Worm (Caenorhabditis elegans) whole organism, L1 larva: ENCODE results near the gene ceh-48.
A peak's percentile ranks its signal among the peaks of the same experiment; 100 is the strongest.

Source experiments
- C04F5.9 ChIP-seq: sonication (generic microtip); optimal IDR thresholded peaks from 2 replicates; lab custom pipeline; 2016; ENCODE audit warnings: missing genetic modification characterization, missing compliant biosample characterization
- C34B4.2 ChIP-seq: sonication (generic microtip); optimal IDR thresholded peaks from 2 replicates; lab custom pipeline; 2017; ENCODE audit warnings: mild to moderate bottlenecking, missing genetic modification characterization, missing compliant biosample characterization
- F16B12.6 ChIP-seq: fragments of 150-350 bp; optimal IDR thresholded peaks from 2 replicates; lab custom pipeline; 2014; ENCODE audit warnings: missing biosample characterization, missing genetic modification characterization
- Y116A8C.19 ChIP-seq: sonication (generic microtip); optimal IDR thresholded peaks from 2 replicates; lab custom pipeline; 2016; ENCODE audit warnings: missing compliant biosample characterization, missing genetic modification characterization, borderline replicate concordance
- alr-1 ChIP-seq: fragments of 200-800 bp; sonication (Bioruptor generic); optimal IDR thresholded peaks from 2 replicates; lab custom pipeline; 2018; ENCODE audit warnings: borderline replicate concordance, mild to moderate bottlenecking, missing genetic modification characterization, missing compliant biosample characterization
- blmp-1 ChIP-seq: fragments of 150-350 bp; optimal IDR thresholded peaks from 2 replicates; lab custom pipeline; 2014; ENCODE audit warnings: missing biosample characterization, missing genetic modification characterization
- dsc-1 ChIP-seq: sonication (generic microtip); optimal IDR thresholded peaks from 2 replicates; lab custom pipeline; 2016; ENCODE audit warnings: mild to moderate bottlenecking, missing genetic modification characterization, missing compliant biosample characterization
- efl-1 ChIP-seq, 4 experiments: fragments of 150-350 bp; optimal IDR thresholded peaks in 3 of 4; peaks in 1 of 4; 1 replicate in 1 of 4; 2 replicates in 3 of 4; lab custom pipeline; 2014; ENCODE audit warnings: missing biosample characterization in 2 of 4, missing genetic modification characterization in 2 of 4, missing genetic modification reagents in 2 of 4
- efl-3 ChIP-seq: fragments of 200-800 bp; sonication (Bioruptor generic); optimal IDR thresholded peaks from 2 replicates; lab custom pipeline; 2018; ENCODE audit warnings: mild to moderate bottlenecking, missing genetic modification characterization, missing compliant biosample characterization
- egl-13 ChIP-seq: sonication (generic microtip); optimal IDR thresholded peaks from 2 replicates; lab custom pipeline; 2016; ENCODE audit warnings: missing genotype, missing genetic modification reagents, missing genetic modification characterization, missing compliant biosample characterization
- egl-27 ChIP-seq, 2 experiments: fragments of 150-350 bp in 1 of 2; sonication (generic microtip); optimal IDR thresholded peaks; 3 replicates each; lab custom pipeline; 2017 to 2018; ENCODE audit warnings: missing biosample characterization in 2 of 2, missing genetic modification characterization in 2 of 2, missing genetic modification reagents in 2 of 2
- elt-3 ChIP-seq, 6 experiments: fragments of 150-350 bp in 1 of 6; sonication (generic microtip); optimal IDR thresholded peaks; 2 replicates each; lab custom pipeline; 2017 to 2018; ENCODE audit warnings: missing biosample characterization in 6 of 6, missing genetic modification characterization in 6 of 6, inconsistent platforms in 1 of 6
- ets-5 ChIP-seq: fragments of 200-800 bp; sonication (Bioruptor generic); IDR thresholded peaks from 2 replicates; pipeline ENCODE4 v1.3.6; 2022; ENCODE audit warnings: missing genetic modification characterization, missing compliant biosample characterization
- fkh-10 ChIP-seq: sonication (generic microtip); optimal IDR thresholded peaks from 2 replicates; lab custom pipeline; 2017; ENCODE audit warnings: missing biosample characterization, missing genetic modification reagents, missing genetic modification characterization
- fkh-4 ChIP-seq: sonication (generic microtip); optimal IDR thresholded peaks from 2 replicates; lab custom pipeline; 2016; ENCODE audit warnings: missing compliant biosample characterization, missing genetic modification characterization, borderline replicate concordance
- fos-1 ChIP-seq: fragments of 150-350 bp; optimal IDR thresholded peaks from 2 replicates; lab custom pipeline; 2014; ENCODE audit warnings: missing biosample characterization, missing genetic modification characterization
- irx-1 ChIP-seq: sonication (generic microtip); optimal IDR thresholded peaks from 2 replicates; lab custom pipeline; 2016; ENCODE audit warnings: missing genetic modification characterization, missing compliant biosample characterization
- isw-1 ChIP-seq: fragments of 200-800 bp; sonication (Bioruptor generic); IDR thresholded peaks from 2 replicates; pipeline ENCODE4 v1.3.6; 2022; ENCODE audit warnings: missing genetic modification characterization, missing compliant biosample characterization
- lin-13 ChIP-seq: fragments of 150-350 bp; optimal IDR thresholded peaks from 2 replicates; lab custom pipeline; 2014; ENCODE audit warnings: missing biosample characterization, missing genetic modification reagents, missing genetic modification characterization
- lin-14 ChIP-seq: fragments of 200-800 bp; sonication (Bioruptor generic); optimal IDR thresholded peaks from 2 replicates; lab custom pipeline; 2018; ENCODE audit warnings: mild to moderate bottlenecking, missing genetic modification characterization, moderate library complexity, missing compliant biosample characterization
- lin-15B ChIP-seq: fragments of 150-350 bp; sonication (generic microtip); optimal IDR thresholded peaks from 3 replicates; lab custom pipeline; 2014; ENCODE audit warnings: missing biosample characterization, missing genetic modification characterization
- lin-39 ChIP-seq: fragments of 150-350 bp; optimal IDR thresholded peaks from 2 replicates; lab custom pipeline; 2014; ENCODE audit warnings: missing biosample characterization, missing genetic modification reagents, missing genetic modification characterization
- lir-3 ChIP-seq: sonication (generic microtip); optimal IDR thresholded peaks from 2 replicates; lab custom pipeline; 2016; ENCODE audit warnings: mild to moderate bottlenecking, missing genetic modification characterization, moderate library complexity, missing compliant biosample characterization; ENCODE audit not compliant: poor library complexity
- lsy-2 ChIP-seq, 2 experiments: fragments of 150-350 bp; optimal IDR thresholded peaks; 2 replicates each; lab custom pipeline; 2014; ENCODE audit warnings: missing biosample characterization in 2 of 2, missing genetic modification characterization in 2 of 2
- mdl-1 ChIP-seq, 2 experiments: fragments of 150-350 bp; optimal IDR thresholded peaks; 2 replicates each; lab custom pipeline; 2014 to 2017; ENCODE audit warnings: missing biosample characterization in 2 of 2, missing genetic modification characterization in 2 of 2, inconsistent platforms in 1 of 2
- mef-2 ChIP-seq: fragments of 150-350 bp; optimal IDR thresholded peaks from 2 replicates; lab custom pipeline; 2014; ENCODE audit warnings: missing biosample characterization, missing genetic modification characterization
- mep-1 ChIP-seq: fragments of 150-350 bp; optimal IDR thresholded peaks from 2 replicates; lab custom pipeline; 2014; ENCODE audit warnings: missing biosample characterization, missing genetic modification characterization
- nhr-11 ChIP-seq: fragments of 150-350 bp; optimal IDR thresholded peaks from 2 replicates; lab custom pipeline; 2014; ENCODE audit warnings: missing biosample characterization, missing genetic modification characterization
- nhr-12 ChIP-seq: sonication (generic microtip); optimal IDR thresholded peaks from 2 replicates; lab custom pipeline; 2017; ENCODE audit warnings: missing biosample characterization, missing genetic modification characterization
- nhr-19 ChIP-seq: fragments of 200-800 bp; sonication (Bioruptor generic); conservative IDR thresholded peaks from 2 replicates; pipeline ENCODE4 v1.3.6; 2022; ENCODE audit warnings: missing genetic modification characterization, missing compliant biosample characterization
- nhr-76 ChIP-seq: sonication (generic microtip); optimal IDR thresholded peaks from 2 replicates; lab custom pipeline; 2017; ENCODE audit warnings: missing biosample characterization, missing genetic modification characterization
- nhr-85 ChIP-seq: sonication (generic microtip); peaks from one replicate; lab custom pipeline; 2016; ENCODE audit warnings: missing genetic modification characterization, inconsistent platforms, missing compliant biosample characterization
- pag-3 ChIP-seq: sonication (generic microtip); optimal IDR thresholded peaks from 2 replicates; lab custom pipeline; 2017; ENCODE audit warnings: missing genetic modification characterization, mild to moderate bottlenecking, missing compliant biosample characterization, antibody characterized with exemption, borderline replicate concordance; ENCODE audit not compliant: insufficient read depth
- pax-3 ChIP-seq: fragments of 200-800 bp; sonication (Bioruptor generic); optimal IDR thresholded peaks from 2 replicates; lab custom pipeline; 2018; ENCODE audit warnings: mild to moderate bottlenecking, missing genetic modification characterization, moderate library complexity, missing compliant biosample characterization
- skn-1 ChIP-seq: fragments of 150-350 bp; optimal IDR thresholded peaks from 2 replicates; lab custom pipeline; 2014; ENCODE audit warnings: missing biosample characterization, missing genetic modification characterization
- sptf-1 ChIP-seq: fragments of 150-350 bp; optimal IDR thresholded peaks from 2 replicates; lab custom pipeline; 2014; ENCODE audit warnings: missing biosample characterization, missing genetic modification characterization
- unc-130 ChIP-seq: fragments of 150-350 bp; optimal IDR thresholded peaks from 2 replicates; lab custom pipeline; 2017; ENCODE audit warnings: missing biosample characterization, missing genetic modification characterization, inconsistent platforms
- unc-30 ChIP-seq: sonication (generic microtip); optimal IDR thresholded peaks from 2 replicates; lab custom pipeline; 2017; ENCODE audit warnings: missing biosample characterization, missing genetic modification characterization
- unc-98 ChIP-seq: fragments of 200-800 bp; sonication (Bioruptor generic); IDR thresholded peaks from 2 replicates; pipeline ENCODE4 v1.3.6; 2022; ENCODE audit warnings: missing genetic modification characterization, missing compliant biosample characterization
- vab-15 ChIP-seq: sonication (generic microtip); optimal IDR thresholded peaks from 2 replicates; lab custom pipeline; 2017; ENCODE audit warnings: missing genotype, mild to moderate bottlenecking, missing genetic modification characterization, missing compliant biosample characterization

ceh-48 gene

DNA sequence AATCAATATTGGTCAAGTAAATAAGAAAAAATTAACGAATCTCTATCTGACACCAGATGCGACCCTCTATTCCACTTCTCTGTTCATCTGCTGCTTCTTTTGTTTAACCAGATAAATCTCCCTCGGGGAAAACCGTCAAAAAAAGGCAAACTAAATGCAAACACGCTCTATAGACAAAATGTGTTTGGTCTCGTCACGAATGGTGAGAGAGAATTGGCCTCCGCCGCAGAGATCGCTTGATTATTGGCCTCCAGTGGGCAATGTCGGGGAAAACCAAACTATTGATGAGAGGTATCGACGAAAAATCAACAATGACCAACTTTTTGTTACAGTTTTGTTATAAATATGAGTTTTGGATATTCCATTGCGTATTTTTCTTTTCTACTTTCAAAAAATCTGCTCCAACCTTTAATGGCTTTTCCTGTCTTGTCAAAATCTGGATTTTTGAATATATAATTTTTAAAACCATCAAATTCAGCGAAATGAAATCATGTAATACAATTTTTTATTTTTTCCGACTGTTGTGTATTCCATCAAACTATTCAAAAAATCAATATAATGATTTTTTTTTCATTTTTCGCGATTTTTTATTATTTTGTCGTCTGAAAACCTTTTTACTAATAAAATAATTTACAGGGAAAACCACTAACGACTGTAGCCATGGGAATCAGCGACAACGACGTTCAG lies 21.3 kb upstream of the ceh-48 start, which contains the start of the genes C17H12.2 and vha-8 (continued):
- peak; percentile 89 for TF ChIP-seq isw-1
- TF ChIP-seq mdl-1 (tag; optimal IDR thresholded peaks at IDR 0.05; lab: Kevin White, UChicago): peak in 1 of 2 experiments; percentile 85
- no peak for TF ChIP-seq efl-3 (GFP tag; lab: Kevin White, UChicago)
- TF ChIP-seq pag-3 (tag; lab: Kevin White, UChicago): peak; percentile 66
- TF ChIP-seq elt-3 (tag; optimal IDR thresholded peaks at IDR 0.05; lab: Kevin White, UChicago): peak in 4 of 6 experiments; percentile 11 to 94 (median 79)
- peak; percentile 45 for TF ChIP-seq fkh-4 (tag; lab: Kevin White, UChicago)
- TF ChIP-seq egl-27 (tag; optimal IDR thresholded peaks at IDR 0.05; lab: Kevin White, UChicago): peak; percentile 38 to 76
- TF ChIP-seq nhr-19 (GFP tag; lab: Robert Waterston, UW): peak; percentile 90
- no peak for TF ChIP-seq ets-5 (GFP tag; lab: Robert Waterston, UW)
- no peak for TF ChIP-seq unc-30 (tag; lab: Kevin White, UChicago)
- peak; percentile 66 for TF ChIP-seq mef-2
- peak; percentile 93 for TF ChIP-seq blmp-1
- TF ChIP-seq irx-1 (tag; lab: Kevin White, UChicago): peak; percentile 76
- TF ChIP-seq C34B4.2 (tag; lab: Kevin White, UChicago): no peak
- peak; percentile 92 for TF ChIP-seq fos-1 (tag; lab: Kevin White, UChicago)
- TF ChIP-seq lin-14 (GFP tag; lab: Kevin White, UChicago): peak; percentile 97
- TF ChIP-seq nhr-11 (tag; lab: Kevin White, UChicago): peak; percentile 47
- peak; percentile 93 for TF ChIP-seq lin-13 (GFP tag; lab: Kevin White, UChicago)
- TF ChIP-seq lir-3 (tag; lab: Kevin White, UChicago): peak; percentile 73
- peak; percentile 88 for TF ChIP-seq skn-1
- no peak for TF ChIP-seq nhr-12 (tag; lab: Kevin White, UChicago)
- TF ChIP-seq nhr-85 (tag; lab: Kevin White, UChicago): peak; percentile 94
- TF ChIP-seq lsy-2 (tag; optimal IDR thresholded peaks at IDR 0.05; lab: Kevin White, UChicago): peak; percentile 93 to 96
- TF ChIP-seq pax-3 (tag; lab: Kevin White, UChicago): peak; percentile 62
- TF ChIP-seq C04F5.9 (tag; lab: Kevin White, UChicago): peak; percentile 76
- peak; percentile 35 for TF ChIP-seq nhr-76 (tag; lab: Kevin White, UChicago)
- TF ChIP-seq F16B12.6 (tag; lab: Kevin White, UChicago): peak; percentile 63
- peak; percentile 90 to 95 for TF ChIP-seq efl-1 (optimal IDR thresholded peaks at IDR 0.05; lab: Kevin White, UChicago)
- peak; percentile 81 to 98 for TF ChIP-seq efl-1 (GFP tag; optimal IDR thresholded peaks at IDR 0.05 in 1 of 2; lab: Kevin White, UChicago)
- TF ChIP-seq Y116A8C.19 (tag; lab: Kevin White, UChicago): no peak
- peak; percentile 55 for TF ChIP-seq fkh-10 (GFP tag; lab: Kevin White, UChicago)
- no peak for TF ChIP-seq unc-98 (GFP tag; lab: Robert Waterston, UW)
- peak; percentile 78 for TF ChIP-seq lin-39 (tag; lab: Kevin White, UChicago)
- peak; percentile 67 for TF ChIP-seq egl-13 (tag; lab: Kevin White, UChicago)
- peak; percentile 98 for TF ChIP-seq mep-1 (tag; lab: Kevin White, UChicago)
- no peak for TF ChIP-seq sptf-1 (tag; lab: Kevin White, UChicago)
- TF ChIP-seq lin-15B: peak; percentile 98
- TF ChIP-seq unc-130 (tag; lab: Kevin White, UChicago): peak; percentile 97
- TF ChIP-seq alr-1 (tag; lab: Kevin White, UChicago): no peak
- peak; percentile 96 for TF ChIP-seq vab-15 (tag; lab: Kevin White, UChicago)
- peak; percentile 89 for TF ChIP-seq dsc-1 (tag; lab: Kevin White, UChicago)
- TF ChIP-seq, all 84 proteins: peak for 63
